Fruit fly (Drosophila melanogaster) whole organism, embryonic: ENCODE measurements around the gene CG7512.

ENCODE experiments used
- Atf6 ChIP-seq: fragments of 200-800 bp; sonication (Bioruptor generic); IDR thresholded peaks from 2 replicates; pipeline ENCODE4 v1.3.6; 2022; ENCODE audit warnings: missing biosample characterization, missing genetic modification characterization
- CG11504 ChIP-seq: fragments of 200-800 bp; sonication (Bioruptor generic); optimal IDR thresholded peaks from 3 replicates; lab custom pipeline; 2019; ENCODE audit warnings: missing biosample characterization, mild to moderate bottlenecking, missing genetic modification characterization, moderate library complexity
- CG12391 ChIP-seq: fragments of 200-800 bp; sonication (Bioruptor generic); optimal IDR thresholded peaks from 3 replicates; lab custom pipeline; 2018; ENCODE audit warnings: missing biosample characterization, mild to moderate bottlenecking, missing genetic modification characterization, moderate library complexity
- CG13775 ChIP-seq: fragments of 200-800 bp; sonication (Bioruptor generic); optimal IDR thresholded peaks from 3 replicates; lab custom pipeline; 2017; ENCODE audit warnings: missing biosample characterization, mild to moderate bottlenecking, missing genetic modification characterization
- CG17361 ChIP-seq: fragments of 200-800 bp; sonication (Bioruptor generic); IDR thresholded peaks from 3 replicates; pipeline ENCODE4 v1.3.6; 2022; ENCODE audit warnings: missing biosample characterization, missing genetic modification characterization
- CG17385 ChIP-seq: fragments of 200-800 bp; sonication (Bioruptor generic); optimal IDR thresholded peaks from 3 replicates; lab custom pipeline; 2018; ENCODE audit warnings: missing biosample characterization, mild to moderate bottlenecking, missing genetic modification characterization
- CG18599 ChIP-seq: fragments of 200-800 bp; sonication (Bioruptor generic); optimal IDR thresholded peaks from 3 replicates; lab custom pipeline; 2017; ENCODE audit warnings: missing biosample characterization, missing genetic modification characterization, mild to moderate bottlenecking, moderate library complexity, missing genetic modification reagents
- CG2678 ChIP-seq: fragments of 200-800 bp; sonication (Bioruptor generic); optimal IDR thresholded peaks from 3 replicates; lab custom pipeline; 2019; ENCODE audit warnings: missing biosample characterization, mild to moderate bottlenecking, missing genetic modification characterization, moderate library complexity
- CG2712 ChIP-seq: fragments of 200-800 bp; optimal IDR thresholded peaks from 3 replicates; lab custom pipeline; 2019; ENCODE audit warnings: missing biosample characterization, mild to moderate bottlenecking, missing genetic modification characterization, moderate library complexity
- CG30403 ChIP-seq: fragments of 200-800 bp; sonication (Bioruptor generic); optimal IDR thresholded peaks from 3 replicates; lab custom pipeline; 2016; ENCODE audit warnings: missing biosample characterization, missing genetic modification characterization
- CG31441 ChIP-seq: fragments of 200-800 bp; sonication (Bioruptor generic); IDR thresholded peaks from 2 replicates; pipeline ENCODE4 v1.3.6; 2022; ENCODE audit warnings: missing biosample characterization, missing genetic modification characterization
- CG32532 ChIP-seq: fragments of 200-800 bp; sonication (Bioruptor generic); IDR thresholded peaks from 2 replicates; pipeline ENCODE4 v1.3.6; 2022; ENCODE audit warnings: missing biosample characterization, missing genetic modification characterization
- CG3281 ChIP-seq: fragments of 200-800 bp; sonication (Bioruptor generic); optimal IDR thresholded peaks from 3 replicates; lab custom pipeline; 2017; ENCODE audit warnings: missing biosample characterization, mild to moderate bottlenecking, missing genetic modification characterization
- CG3847 ChIP-seq: fragments of 200-800 bp; sonication (Bioruptor generic); IDR thresholded peaks from 2 replicates; pipeline ENCODE4 v1.3.6; 2022; ENCODE audit warnings: missing biosample characterization, missing genetic modification characterization
- CG6765 ChIP-seq: fragments of 200-800 bp; sonication (Bioruptor generic); optimal IDR thresholded peaks from 3 replicates; lab custom pipeline; 2017; ENCODE audit warnings: missing biosample characterization, mild to moderate bottlenecking, missing genetic modification characterization
- CG8290 ChIP-seq, 3 experiments: fragments of 200-800 bp; sonication (Bioruptor generic); optimal IDR thresholded peaks; 2 replicates each; lab custom pipeline; 2016 to 2019; ENCODE audit warnings: missing biosample characterization in 3 of 3, missing genetic modification characterization in 3 of 3, mild to moderate bottlenecking in 2 of 3, moderate library complexity in 1 of 3
- CG9727 ChIP-seq: fragments of 200-800 bp; sonication (Bioruptor generic); optimal IDR thresholded peaks from 3 replicates; lab custom pipeline; 2017; ENCODE audit warnings: missing biosample characterization, mild to moderate bottlenecking, missing genetic modification characterization
- CG9932 ChIP-seq: fragments of 200-800 bp; sonication (Bioruptor generic); IDR thresholded peaks from 2 replicates; pipeline ENCODE4 v1.3.6; 2022; ENCODE audit warnings: missing biosample characterization, missing genetic modification characterization
- CoRest ChIP-seq: fragments of 200-800 bp; sonication (Bioruptor generic); optimal IDR thresholded peaks from 3 replicates; lab custom pipeline; 2018; ENCODE audit warnings: missing biosample characterization, mild to moderate bottlenecking, missing genetic modification characterization, moderate library complexity
- Dbx ChIP-seq: fragments of 200-800 bp; sonication (Bioruptor generic); IDR thresholded peaks from 3 replicates; pipeline ENCODE4 v1.3.6; 2022; ENCODE audit warnings: missing biosample characterization, missing genetic modification characterization
- Dek ChIP-seq: fragments of 200-800 bp; sonication (Bioruptor generic); optimal IDR thresholded peaks from 3 replicates; lab custom pipeline; 2019; ENCODE audit warnings: missing biosample characterization, mild to moderate bottlenecking, missing genetic modification characterization, moderate library complexity
- Dll ChIP-seq: fragments of 200-800 bp; sonication (Bioruptor generic); IDR thresholded peaks from 4 replicates; pipeline ENCODE4 v1.3.6; 2022; ENCODE audit warnings: missing biosample characterization, missing genetic modification characterization; ENCODE audit not compliant: partially characterized antibody
- Ets65A ChIP-seq: fragments of 200-800 bp; sonication (Bioruptor generic); peaks from one replicate; lab custom pipeline; 2016; ENCODE audit warnings: missing biosample characterization, missing genetic modification characterization
- Fer1 ChIP-seq: fragments of 200-800 bp; sonication (Bioruptor generic); optimal IDR thresholded peaks from 2 replicates; lab custom pipeline; 2017; ENCODE audit warnings: missing biosample characterization, mild to moderate bottlenecking, missing genetic modification characterization
- Hmr ChIP-seq: fragments of 200-800 bp; sonication (Bioruptor generic); optimal IDR thresholded peaks from 3 replicates; lab custom pipeline; 2017; ENCODE audit warnings: mild to moderate bottlenecking, missing biosample characterization, missing genetic modification reagents, missing genetic modification characterization
- Meics ChIP-seq: fragments of 200-800 bp; sonication (Bioruptor generic); optimal IDR thresholded peaks from 2 replicates; lab custom pipeline; 2017; ENCODE audit warnings: missing biosample characterization, mild to moderate bottlenecking, missing genetic modification characterization
- PHDP ChIP-seq: fragments of 200-800 bp; sonication (Bioruptor generic); optimal IDR thresholded peaks from 3 replicates; lab custom pipeline; 2018; ENCODE audit warnings: missing biosample characterization, mild to moderate bottlenecking, missing genetic modification characterization, moderate library complexity
- Sox100B ChIP-seq: fragments of 200-800 bp; sonication (Bioruptor generic); optimal IDR thresholded peaks from 3 replicates; lab custom pipeline; 2018; ENCODE audit warnings: missing biosample characterization, mild to moderate bottlenecking, missing genetic modification characterization
- Sox102F ChIP-seq: fragments of 200-800 bp; sonication (Bioruptor generic); optimal IDR thresholded peaks from 2 replicates; lab custom pipeline; 2018; ENCODE audit warnings: missing biosample characterization, mild to moderate bottlenecking, missing genetic modification characterization, moderate library complexity
- Vsx1 ChIP-seq: fragments of 200-800 bp; sonication (Bioruptor generic); optimal IDR thresholded peaks from 2 replicates; lab custom pipeline; 2017; ENCODE audit warnings: missing biosample characterization, mild to moderate bottlenecking, missing genetic modification characterization, missing genetic modification reagents
- Xbp1 ChIP-seq: fragments of 200-800 bp; sonication (Bioruptor generic); optimal IDR thresholded peaks from 3 replicates; lab custom pipeline; 2016; ENCODE audit warnings: missing biosample characterization, mild to moderate bottlenecking, missing genetic modification characterization
- al ChIP-seq: fragments of 200-800 bp; sonication (Bioruptor generic); IDR thresholded peaks from 2 replicates; pipeline ENCODE4 v1.3.6; 2022; ENCODE audit warnings: missing biosample characterization, missing genetic modification characterization
- ash1 ChIP-seq: fragments of 200-800 bp; sonication (Bioruptor generic); optimal IDR thresholded peaks from 2 replicates; lab custom pipeline; 2018; ENCODE audit warnings: missing biosample characterization, mild to moderate bottlenecking, missing genetic modification characterization
- dmrt99B ChIP-seq: fragments of 200-800 bp; sonication (Bioruptor generic); optimal IDR thresholded peaks from 2 replicates; lab custom pipeline; 2018; ENCODE audit warnings: missing biosample characterization, mild to moderate bottlenecking, missing genetic modification characterization, moderate library complexity
- eve ChIP-seq, 2 experiments: fragments of >200 bp; optimal IDR thresholded peaks; 2 replicates each; lab custom pipeline; 2017; ENCODE audit warnings: missing biosample characterization in 2 of 2, missing genetic modification characterization in 2 of 2
- fd3F ChIP-seq: fragments of 200-800 bp; sonication (Bioruptor generic); optimal IDR thresholded peaks from 2 replicates; lab custom pipeline; 2018; ENCODE audit warnings: missing biosample characterization, mild to moderate bottlenecking, missing genetic modification characterization, moderate library complexity
- gem ChIP-seq: fragments of 200-800 bp; sonication (Bioruptor generic); optimal IDR thresholded peaks from 2 replicates; lab custom pipeline; 2019; ENCODE audit warnings: missing biosample characterization, mild to moderate bottlenecking, missing genetic modification characterization, moderate library complexity
- grau ChIP-seq: fragments of 200-800 bp; optimal IDR thresholded peaks from 3 replicates; lab custom pipeline; 2019; ENCODE audit warnings: missing biosample characterization, mild to moderate bottlenecking, missing genetic modification characterization, moderate library complexity
- ind ChIP-seq: fragments of 200-800 bp; sonication (Bioruptor generic); optimal IDR thresholded peaks from 3 replicates; lab custom pipeline; 2016; ENCODE audit warnings: missing biosample characterization, missing genetic modification characterization
- lilli ChIP-seq: fragments of 200-800 bp; sonication (Bioruptor generic); optimal IDR thresholded peaks from 3 replicates; lab custom pipeline; 2016; ENCODE audit warnings: missing biosample characterization, missing genetic modification characterization
- maf-S ChIP-seq: fragments of 200-800 bp; sonication (Bioruptor generic); optimal IDR thresholded peaks from 2 replicates; lab custom pipeline; 2016; ENCODE audit warnings: missing biosample characterization, missing genetic modification characterization
- mam ChIP-seq: fragments of 200-800 bp; sonication (Bioruptor generic); optimal IDR thresholded peaks from 3 replicates; lab custom pipeline; 2016; ENCODE audit warnings: missing biosample characterization, missing genetic modification characterization
- nom ChIP-seq: fragments of 200-800 bp; sonication (Bioruptor generic); optimal IDR thresholded peaks from 2 replicates; lab custom pipeline; 2017; ENCODE audit warnings: missing biosample characterization, missing genetic modification characterization, mild to moderate bottlenecking, moderate library complexity, missing genetic modification reagents
- onecut ChIP-seq: fragments of 200-800 bp; sonication (Bioruptor generic); IDR thresholded peaks from 2 replicates; pipeline ENCODE4 v1.3.6; 2022; ENCODE audit warnings: missing biosample characterization, missing genetic modification characterization
- pho ChIP-seq: fragments of 200-800 bp; sonication (Bioruptor generic); optimal IDR thresholded peaks from 2 replicates; lab custom pipeline; 2016; ENCODE audit warnings: missing biosample characterization, missing genetic modification characterization
- shn ChIP-seq: fragments of 200-800 bp; sonication (Bioruptor generic); optimal IDR thresholded peaks from 3 replicates; lab custom pipeline; 2016; ENCODE audit warnings: missing biosample characterization, missing genetic modification characterization
- slbo ChIP-seq: fragments of 200-800 bp; sonication (Bioruptor generic); IDR thresholded peaks from 2 replicates; pipeline ENCODE4 v1.3.6; 2022; ENCODE audit warnings: missing biosample characterization, missing genetic modification characterization
- sqz ChIP-seq: fragments of 200-800 bp; sonication (Bioruptor generic); optimal IDR thresholded peaks from 3 replicates; lab custom pipeline; 2018; ENCODE audit warnings: missing biosample characterization, mild to moderate bottlenecking, missing genetic modification characterization
- stwl ChIP-seq: fragments of 200-800 bp; sonication (Bioruptor generic); optimal IDR thresholded peaks from 3 replicates; lab custom pipeline; 2018; ENCODE audit warnings: missing biosample characterization, mild to moderate bottlenecking, missing genetic modification characterization, moderate library complexity

The CG7512 gene

DNA sequence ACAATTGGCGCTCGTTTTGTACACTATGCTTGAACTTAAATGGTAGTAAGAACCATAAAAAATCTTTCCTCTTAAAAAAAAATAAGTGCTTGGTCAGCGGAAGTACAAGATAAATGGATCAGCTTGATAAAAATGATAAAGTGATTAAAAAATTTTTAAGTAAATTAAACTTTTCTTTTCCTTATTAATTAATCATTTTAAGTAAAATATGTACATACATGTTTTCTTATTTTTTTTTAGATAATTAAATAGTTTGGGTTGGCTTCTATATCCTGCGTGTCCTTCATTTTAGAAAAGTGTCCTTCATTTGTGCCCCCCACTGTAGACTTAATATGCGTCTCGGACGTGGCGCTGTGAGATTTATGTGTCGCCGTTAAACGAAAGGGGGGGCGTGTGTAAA lies 43.1 kb downstream of the CG7512 start (continued):
- peak; percentile 15 for TF ChIP-seq Sox100B (GFP tag; lab: Kevin White, UChicago)
- peak; percentile 11 for TF ChIP-seq Fer1
- 0 out of 2 replicates have a peak, but pooled peaks have one; percentile 33 for TF ChIP-seq Atf6
- peak; percentile 11 for TF ChIP-seq CG2712 (tag; lab: Kevin White, UChicago)
- TF ChIP-seq CG17361 (GFP tag; lab: Robert Waterston, UW), result peak; percentile 26; the same call in 1 of the 3 replicates
- peak; percentile 51 for TF ChIP-seq CG9727 (GFP tag; lab: Kevin White, UChicago)
- TF ChIP-seq al (GFP tag; lab: Robert Waterston, UW), result 0 out of 2 replicates have a peak, but pooled peaks have one; percentile 3
- 0 out of 2 replicates have a peak, but pooled peaks have one; percentile 13 for TF ChIP-seq CG3847
- TF ChIP-seq PHDP, result peak; percentile 52
- TF ChIP-seq stwl (tag; lab: Kevin White, UChicago), result no peak
- peak; percentile 7 for TF ChIP-seq pho (GFP tag; lab: Kevin White, UChicago)
- TF ChIP-seq sqz (GFP tag; lab: Kevin White, UChicago), result no peak
- peak; percentile 31; the same call in 1 of the 2 replicates for TF ChIP-seq CG31441
- peak; percentile 49; the same call in 1 of the 3 replicates for TF ChIP-seq Dbx
- TF ChIP-seq CG12391, result peak; percentile 21
- TF ChIP-seq fd3F (GFP tag; lab: Kevin White, UChicago), result peak; percentile 31
- peak; percentile 24 for TF ChIP-seq lilli (GFP tag; lab: Kevin White, UChicago)
- TF ChIP-seq CG8290 (GFP tag; optimal IDR thresholded peaks at IDR 0.05; lab: Kevin White, UChicago), result no peak
- peak in 1 of 2 experiments; percentile 2 for TF ChIP-seq CG8290 (tag; optimal IDR thresholded peaks at IDR 0.05; lab: Kevin White, UChicago)
- no peak for TF ChIP-seq maf-S (GFP tag; lab: Kevin White, UChicago)
- TF ChIP-seq Sox102F (GFP tag; lab: Kevin White, UChicago), result peak; percentile 30
- peak; percentile 51 for TF ChIP-seq Dek
- TF ChIP-seq shn (GFP tag; lab: Kevin White, UChicago), result no peak
- peak; percentile 64 for TF ChIP-seq Hmr
- no peak for TF ChIP-seq nom (GFP tag; lab: Kevin White, UChicago)
- TF ChIP-seq Vsx1 (GFP tag; lab: Kevin White, UChicago), result peak; percentile 22
- TF ChIP-seq CG9932 (GFP tag; lab: Robert Waterston, UW), result peak; percentile 31; the same call in 1 of the 2 replicates
- peak; percentile 19 for TF ChIP-seq CG17385 (GFP tag; lab: Kevin White, UChicago)
- peak; percentile 53; the same call in 1 of the 2 replicates for TF ChIP-seq slbo
- TF ChIP-seq gem (tag; lab: Kevin White, UChicago), result peak; percentile 67
- TF ChIP-seq Meics (GFP tag; lab: Kevin White, UChicago), result peak; percentile 66
- peak; percentile 46 for TF ChIP-seq CG13775
- TF ChIP-seq eve (GFP tag; optimal IDR thresholded peaks at IDR 0.05; lab: Kevin White, UChicago), result peak in 1 of 2 experiments; percentile 38
- peak; percentile 61 for TF ChIP-seq grau (tag; lab: Kevin White, UChicago)
- TF ChIP-seq CG6765, result no peak
- TF ChIP-seq Ets65A, result peak; percentile 12
- TF ChIP-seq CG32532 (GFP tag; lab: Robert Waterston, UW), result peak; percentile 36; the same call in 1 of the 2 replicates
- TF ChIP-seq dmrt99B (tag; lab: Kevin White, UChicago), result peak; percentile 37
- no peak for TF ChIP-seq ash1
- TF ChIP-seq CG3281, result peak; percentile 70
- peak; percentile 37 for TF ChIP-seq CoRest (tag; lab: Kevin White, UChicago)
- no peak for TF ChIP-seq onecut (GFP tag; lab: Robert Waterston, UW)
- TF ChIP-seq CG2678 (tag; lab: Kevin White, UChicago), result peak; percentile 65
- TF ChIP-seq mam (GFP tag; lab: Kevin White, UChicago), result peak; percentile 36
- TF ChIP-seq CG11504 (tag; lab: Kevin White, UChicago), result peak; percentile 15
- TF ChIP-seq CG18599 (GFP tag; lab: Kevin White, UChicago), result peak; percentile 46
- TF ChIP-seq ind (GFP tag; lab: Kevin White, UChicago), result peak; percentile 10
- TF ChIP-seq CG30403 (GFP tag; lab: Kevin White, UChicago), result peak; percentile 36
- peak; percentile 0 for TF ChIP-seq Xbp1
- no peak for TF ChIP-seq Dll (GFP tag; lab: Robert Waterston, UW)
